Fruit fly (Drosophila melanogaster) whole organism, embryonic: ENCODE data around the gene Hasp.

Source experiments
- Adf1 ChIP-seq: fragments of 200-800 bp; sonication (Bioruptor generic); IDR thresholded peaks from 2 replicates; pipeline ENCODE4 v1.3.6; 2022; ENCODE audit warnings: missing biosample characterization, missing genetic modification characterization
- Bdp1 ChIP-seq: fragments of 200-800 bp; sonication (Bioruptor generic); optimal IDR thresholded peaks from 3 replicates; lab custom pipeline; 2016; ENCODE audit warnings: missing biosample characterization, missing genetic modification characterization
- CG10654 ChIP-seq: fragments of 200-800 bp; sonication (Bioruptor generic); optimal IDR thresholded peaks from 2 replicates; lab custom pipeline; 2016; ENCODE audit warnings: missing biosample characterization, missing genetic modification characterization
- CG11695 ChIP-seq: fragments of 200-800 bp; sonication (Bioruptor generic); IDR thresholded peaks from 3 replicates; pipeline ENCODE4 v1.3.6; 2022; ENCODE audit warnings: missing biosample characterization, missing genetic modification characterization
- CG12071 ChIP-seq: fragments of 200-800 bp; sonication (Bioruptor generic); optimal IDR thresholded peaks from 3 replicates; lab custom pipeline; 2018; ENCODE audit warnings: missing biosample characterization, mild to moderate bottlenecking, missing genetic modification characterization
- CG12236 ChIP-seq: fragments of 200-800 bp; sonication (Bioruptor generic); optimal IDR thresholded peaks from 2 replicates; lab custom pipeline; 2016; ENCODE audit warnings: missing biosample characterization, missing genetic modification characterization
- CG1233 ChIP-seq: fragments of 200-800 bp; sonication (Bioruptor generic); optimal IDR thresholded peaks from 4 replicates; lab custom pipeline; 2018; ENCODE audit warnings: missing biosample characterization, mild to moderate bottlenecking, missing genetic modification characterization
- CG13775 ChIP-seq: fragments of 200-800 bp; sonication (Bioruptor generic); optimal IDR thresholded peaks from 3 replicates; lab custom pipeline; 2017; ENCODE audit warnings: missing biosample characterization, mild to moderate bottlenecking, missing genetic modification characterization
- CG1647 ChIP-seq: fragments of 200-800 bp; sonication (Bioruptor generic); optimal IDR thresholded peaks from 3 replicates; lab custom pipeline; 2016; ENCODE audit warnings: missing biosample characterization, missing genetic modification characterization
- CG16815 ChIP-seq: fragments of 200-800 bp; sonication (Bioruptor generic); optimal IDR thresholded peaks from 3 replicates; lab custom pipeline; 2017; ENCODE audit warnings: missing biosample characterization, mild to moderate bottlenecking, missing genetic modification characterization
- CG17359 ChIP-seq: fragments of 200-800 bp; sonication (Bioruptor generic); optimal IDR thresholded peaks from 3 replicates; lab custom pipeline; 2018; ENCODE audit warnings: missing biosample characterization, mild to moderate bottlenecking, missing genetic modification characterization, moderate library complexity
- CG1832 ChIP-seq: fragments of 200-800 bp; sonication (Bioruptor generic); optimal IDR thresholded peaks from 2 replicates; lab custom pipeline; 2017; ENCODE audit warnings: missing biosample characterization, mild to moderate bottlenecking, missing genetic modification characterization, inconsistent platforms
- CG2202 ChIP-seq: fragments of 200-800 bp; sonication (Bioruptor generic); optimal IDR thresholded peaks from 2 replicates; lab custom pipeline; 2018; ENCODE audit warnings: missing biosample characterization, mild to moderate bottlenecking, missing genetic modification characterization
- CG3163 ChIP-seq: fragments of 200-800 bp; sonication (Bioruptor generic); optimal IDR thresholded peaks from 3 replicates; lab custom pipeline; 2016; ENCODE audit warnings: missing biosample characterization, missing genetic modification characterization
- CG4617 ChIP-seq: fragments of 200-800 bp; sonication (Bioruptor generic); optimal IDR thresholded peaks from 3 replicates; lab custom pipeline; 2016; ENCODE audit warnings: missing biosample characterization, missing genetic modification characterization, borderline replicate concordance
- CG5180 ChIP-seq: fragments of 200-800 bp; sonication (Bioruptor generic); optimal IDR thresholded peaks from 3 replicates; lab custom pipeline; 2017; ENCODE audit warnings: missing biosample characterization, missing genetic modification characterization, mild to moderate bottlenecking, moderate library complexity, missing genetic modification reagents
- CG6254 ChIP-seq: fragments of 200-800 bp; sonication (Bioruptor generic); optimal IDR thresholded peaks from 3 replicates; lab custom pipeline; 2017; ENCODE audit warnings: mild to moderate bottlenecking, missing biosample characterization, missing genetic modification reagents, missing genetic modification characterization
- CG6654 ChIP-seq: fragments of 200-800 bp; sonication (Bioruptor generic); optimal IDR thresholded peaks from 2 replicates; lab custom pipeline; 2017; ENCODE audit warnings: missing biosample characterization, mild to moderate bottlenecking, missing genetic modification characterization
- Chrac-16 ChIP-seq: fragments of 200-800 bp; sonication (Bioruptor generic); optimal IDR thresholded peaks from 3 replicates; lab custom pipeline; 2016; ENCODE audit warnings: missing biosample characterization, missing genetic modification characterization
- D19A ChIP-seq: fragments of 200-800 bp; optimal IDR thresholded peaks from 3 replicates; lab custom pipeline; 2019; ENCODE audit warnings: missing biosample characterization, mild to moderate bottlenecking, missing genetic modification characterization, moderate library complexity
- Dref ChIP-seq: fragments of 200-800 bp; sonication (Bioruptor generic); IDR thresholded peaks from 2 replicates; pipeline ENCODE4 v1.3.6; 2022; ENCODE audit warnings: missing biosample characterization, missing genetic modification characterization
- Fer3 ChIP-seq: fragments of 200-800 bp; sonication (Bioruptor generic); optimal IDR thresholded peaks from 2 replicates; lab custom pipeline; 2018; ENCODE audit warnings: missing biosample characterization, mild to moderate bottlenecking, missing genetic modification characterization, moderate library complexity
- Gsc ChIP-seq: fragments of 200-800 bp; sonication (Bioruptor generic); IDR thresholded peaks from 2 replicates; pipeline ENCODE4 v1.3.6; 2022; ENCODE audit warnings: missing biosample characterization, missing genetic modification characterization
- H15 ChIP-seq: fragments of 200-800 bp; sonication (Bioruptor generic); IDR thresholded peaks from 3 replicates; pipeline ENCODE4 v1.3.6; 2022; ENCODE audit warnings: missing biosample characterization, missing genetic modification characterization
- Hr3 ChIP-seq: fragments of 200-800 bp; sonication (Bioruptor generic); optimal IDR thresholded peaks from 3 replicates; lab custom pipeline; 2016; ENCODE audit warnings: missing biosample characterization, missing genetic modification characterization
- Max ChIP-seq: fragments of 200-800 bp; sonication (Bioruptor generic); optimal IDR thresholded peaks from 2 replicates; lab custom pipeline; 2016; ENCODE audit warnings: missing biosample characterization, mild to moderate bottlenecking, missing genetic modification characterization
- NFAT ChIP-seq: fragments of 200-800 bp; sonication (Bioruptor generic); IDR thresholded peaks from 2 replicates; pipeline ENCODE4 v1.3.6; 2022; ENCODE audit warnings: missing biosample characterization, missing genetic modification characterization
- Poxn ChIP-seq: fragments of 200-800 bp; sonication (Bioruptor generic); IDR thresholded peaks from 2 replicates; pipeline ENCODE4 v1.3.6; 2022; ENCODE audit warnings: missing biosample characterization, missing genetic modification characterization
- Spps ChIP-seq: fragments of 200-800 bp; sonication (Bioruptor generic); optimal IDR thresholded peaks from 2 replicates; lab custom pipeline; 2018; ENCODE audit warnings: missing biosample characterization, mild to moderate bottlenecking, missing genetic modification characterization
- Taf1 ChIP-seq: fragments of 200-800 bp; sonication (Bioruptor generic); IDR thresholded peaks from 2 replicates; pipeline ENCODE4 v1.3.6; 2022; ENCODE audit warnings: missing biosample characterization, missing genetic modification characterization
- ash1 ChIP-seq: fragments of 200-800 bp; sonication (Bioruptor generic); optimal IDR thresholded peaks from 2 replicates; lab custom pipeline; 2018; ENCODE audit warnings: missing biosample characterization, mild to moderate bottlenecking, missing genetic modification characterization
- br ChIP-seq: fragments of >200 bp; optimal IDR thresholded peaks from 2 replicates; lab custom pipeline; 2017
- bsh ChIP-seq, 2 experiments: fragments of 200-800 bp; sonication (Bioruptor generic); optimal IDR thresholded peaks; 2 replicates each; lab custom pipeline; 2017 to 2018; ENCODE audit warnings: mild to moderate bottlenecking in 2 of 2, missing biosample characterization in 2 of 2, missing genetic modification characterization in 2 of 2, moderate library complexity in 1 of 2
- btn ChIP-seq: fragments of 200-800 bp; sonication (Bioruptor generic); optimal IDR thresholded peaks from 2 replicates; lab custom pipeline; 2016; ENCODE audit warnings: missing biosample characterization, missing genetic modification characterization
- chif ChIP-seq, 2 experiments: fragments of 200-800 bp; sonication (Bioruptor generic); optimal IDR thresholded peaks; 3 replicates each; lab custom pipeline; 2016; ENCODE audit warnings: missing biosample characterization in 2 of 2, missing genetic modification characterization in 2 of 2
- croc ChIP-seq: fragments of 200-800 bp; sonication (Bioruptor generic); conservative IDR thresholded peaks from 3 replicates; pipeline ENCODE4 v1.3.6; 2022; ENCODE audit warnings: missing biosample characterization, missing genetic modification characterization
- dimm ChIP-seq: fragments of 200-800 bp; sonication (Bioruptor generic); IDR thresholded peaks from 2 replicates; pipeline ENCODE4 v1.3.6; 2022; ENCODE audit warnings: missing biosample characterization, missing genetic modification characterization
- exex ChIP-seq: fragments of 200-800 bp; sonication (Bioruptor generic); optimal IDR thresholded peaks from 4 replicates; lab custom pipeline; 2018; ENCODE audit warnings: missing biosample characterization, mild to moderate bottlenecking, missing genetic modification characterization, moderate library complexity
- fd64A ChIP-seq: fragments of 200-800 bp; sonication (Bioruptor generic); optimal IDR thresholded peaks from 3 replicates; lab custom pipeline; 2018; ENCODE audit warnings: missing biosample characterization, mild to moderate bottlenecking, missing genetic modification characterization
- fd96Cb ChIP-seq: fragments of 200-800 bp; sonication (Bioruptor generic); optimal IDR thresholded peaks from 2 replicates; lab custom pipeline; 2018; ENCODE audit warnings: missing biosample characterization, mild to moderate bottlenecking, missing genetic modification characterization, moderate library complexity
- grn ChIP-seq: fragments of 200-800 bp; sonication (Bioruptor generic); optimal IDR thresholded peaks from 3 replicates; lab custom pipeline; 2017; ENCODE audit warnings: missing biosample characterization, missing genetic modification characterization
- hbn ChIP-seq: fragments of 200-800 bp; sonication (Bioruptor generic); IDR thresholded peaks from 2 replicates; pipeline ENCODE4 v1.3.6; 2022; ENCODE audit warnings: missing biosample characterization, missing genetic modification characterization; ENCODE audit not compliant: partially characterized antibody
- mld ChIP-seq: fragments of 200-800 bp; sonication (Bioruptor generic); IDR thresholded peaks from 3 replicates; pipeline ENCODE4 v1.3.6; 2022; ENCODE audit warnings: missing biosample characterization, missing genetic modification characterization; ENCODE audit not compliant: partially characterized antibody
- pzg ChIP-seq: fragments of 200-800 bp; sonication (Bioruptor generic); optimal IDR thresholded peaks from 3 replicates; lab custom pipeline; 2018; ENCODE audit warnings: missing biosample characterization, mild to moderate bottlenecking, missing genetic modification characterization, moderate library complexity
- slbo ChIP-seq: fragments of 200-800 bp; sonication (Bioruptor generic); IDR thresholded peaks from 2 replicates; pipeline ENCODE4 v1.3.6; 2022; ENCODE audit warnings: missing biosample characterization, missing genetic modification characterization
- sob ChIP-seq: fragments of 200-800 bp; sonication (Bioruptor generic); IDR thresholded peaks from 2 replicates; pipeline ENCODE4 v1.3.6; 2022; ENCODE audit warnings: missing biosample characterization, missing genetic modification characterization
- tap ChIP-seq: fragments of 200-800 bp; optimal IDR thresholded peaks from 3 replicates; lab custom pipeline; 2019; ENCODE audit warnings: missing biosample characterization, mild to moderate bottlenecking, missing genetic modification characterization, moderate library complexity
- trh ChIP-seq: fragments of 200-800 bp; sonication (Bioruptor generic); optimal IDR thresholded peaks from 2 replicates; lab custom pipeline; 2016; ENCODE audit warnings: missing biosample characterization, missing genetic modification characterization
- tup ChIP-seq: fragments of 200-800 bp; sonication (Bioruptor generic); optimal IDR thresholded peaks from 2 replicates; lab custom pipeline; 2016; ENCODE audit warnings: missing biosample characterization, mild to moderate bottlenecking, missing genetic modification characterization, moderate library complexity
- unpg ChIP-seq: fragments of 200-800 bp; sonication (Bioruptor generic); optimal IDR thresholded peaks from 3 replicates; lab custom pipeline; 2018; ENCODE audit warnings: missing biosample characterization, mild to moderate bottlenecking, missing genetic modification characterization, moderate library complexity

Gene Hasp

DNA sequence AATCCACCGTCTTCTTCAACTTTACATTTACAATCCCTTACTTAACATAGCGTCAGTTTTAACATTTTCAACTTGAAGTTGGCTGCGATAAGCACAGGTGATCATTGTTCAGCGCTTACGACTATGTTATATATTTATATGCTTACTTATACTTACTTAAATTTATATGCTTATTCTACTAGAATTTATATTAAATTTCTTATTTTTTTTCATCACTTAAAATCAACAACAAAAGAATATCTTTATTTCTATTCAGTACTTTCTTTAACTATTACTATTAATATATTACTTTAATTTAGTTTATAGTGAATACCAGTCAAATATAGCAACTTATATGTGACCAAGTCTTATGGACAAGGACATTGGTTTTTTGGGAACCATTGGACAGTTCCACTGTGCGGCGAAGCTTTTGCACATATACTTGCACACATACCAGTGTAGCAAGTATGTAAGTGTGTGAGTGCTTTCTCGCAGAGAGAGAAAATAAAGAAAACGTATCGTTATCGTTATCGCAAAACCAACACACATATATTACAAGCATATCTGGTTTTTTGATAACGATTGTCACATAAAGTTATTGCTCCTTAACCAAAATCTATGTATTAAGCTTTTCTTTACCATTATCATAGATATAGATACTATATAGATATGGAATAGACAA is at the start of gene Hasp (continued):
- TF ChIP-seq br (lab: Kevin White, UChicago) (no peak), tap (tag; lab: Kevin White, UChicago) (no peak), sob (GFP tag; lab: Robert Waterston, UW) (peak; percentile 65), H15 (GFP tag; lab: Robert Waterston, UW) (no peak), Chrac-16 (peak; percentile 40), hbn (GFP tag; lab: Robert Waterston, UW) (peak; percentile 53; the same call in 1 of the 2 replicates), CG2202 (peak; percentile 22), croc (GFP tag; lab: Robert Waterston, UW) (no peak), pzg (peak; percentile 16), CG6254 (GFP tag; lab: Kevin White, UChicago) (peak; percentile 53), Spps (tag; lab: Kevin White, UChicago) (peak; percentile 52), Bdp1 (GFP tag; lab: Kevin White, UChicago) (no peak), fd96Cb (tag; lab: Kevin White, UChicago) (peak; percentile 69), btn (no peak), Adf1 (GFP tag; lab: Robert Waterston, UW) (no peak), trh (peak; percentile 16), exex (tag; lab: Kevin White, UChicago) (no peak), Poxn (GFP tag; lab: Robert Waterston, UW) (no peak), ash1 (GFP tag; lab: Kevin White, UChicago) (no peak), tup (GFP tag; lab: Kevin White, UChicago) (no peak), Max (GFP tag; lab: Kevin White, UChicago) (peak; percentile 51), Dref (GFP tag; lab: Robert Waterston, UW) (peak; percentile 62), CG10654 (GFP tag; lab: Kevin White, UChicago) (peak; percentile 62), slbo (GFP tag; lab: Robert Waterston, UW) (peak; percentile 59), CG1832 (GFP tag; lab: Kevin White, UChicago) (no peak), Gsc (no peak), CG17359 (tag; lab: Kevin White, UChicago) (peak; percentile 70), CG3163 (GFP tag; lab: Kevin White, UChicago) (no peak), grn (GFP tag; lab: Kevin White, UChicago) (no peak), Hr3 (GFP tag; lab: Kevin White, UChicago) (peak; percentile 6), CG13775 (GFP tag; lab: Kevin White, UChicago) (peak; percentile 26), dimm (GFP tag; lab: Robert Waterston, UW) (no peak), CG16815 (GFP tag; lab: Kevin White, UChicago) (no peak), bsh (GFP tag; optimal IDR thresholded peaks at IDR 0.05; lab: Kevin White, UChicago) (peak in 1 of 2 experiments; percentile 75), CG12236 (GFP tag; lab: Kevin White, UChicago) (no peak), Taf1 (no peak), CG6654 (GFP tag; lab: Kevin White, UChicago) (no peak), CG1233 (peak; percentile 29), NFAT (GFP tag; lab: Robert Waterston, UW) (peak; percentile 39; the same call in 1 of the 2 replicates), D19A (peak; percentile 72), CG5180 (GFP tag; lab: Kevin White, UChicago) (no peak), mld (GFP tag; lab: Robert Waterston, UW) (peak; percentile 92), chif (GFP tag; optimal IDR thresholded peaks at IDR 0.05; lab: Kevin White, UChicago) (no peak), CG4617 (GFP tag; lab: Kevin White, UChicago) (peak; percentile 2), unpg (peak; percentile 66), CG12071 (GFP tag; lab: Kevin White, UChicago) (no peak), CG1647 (GFP tag; lab: Kevin White, UChicago) (peak; percentile 7), CG11695 (GFP tag; lab: Robert Waterston, UW) (peak; percentile 48; the same call in 1 of the 3 replicates), fd64A (GFP tag; lab: Kevin White, UChicago) (no peak), Fer3 (tag; lab: Kevin White, UChicago) (peak; percentile 56)
